Worm (Caenorhabditis elegans) whole organism, midembryonic: ENCODE results near the gene nst-1.

Experiments
- cog-1 ChIP-seq: sonication (generic microtip); optimal IDR thresholded peaks from 2 replicates; lab custom pipeline; 2016; ENCODE audit warnings: missing genetic modification characterization, missing compliant biosample characterization
- flt-1 ChIP-seq: fragments of 200-800 bp; sonication (Bioruptor generic); IDR thresholded peaks from 2 replicates; pipeline ENCODE4 v1.3.6; 2022; ENCODE audit warnings: missing genetic modification characterization, missing compliant biosample characterization
- med-1 ChIP-seq: sonication (generic microtip); optimal IDR thresholded peaks from 2 replicates; lab custom pipeline; 2017; ENCODE audit warnings: missing genetic modification characterization, mild to moderate bottlenecking, missing compliant biosample characterization, antibody characterized with exemption, missing genetic modification reagents; ENCODE audit not compliant: insufficient read depth
- ref-1 ChIP-seq: fragments of 200-800 bp; sonication (Bioruptor generic); conservative IDR thresholded peaks from 2 replicates; pipeline ENCODE4 v1.3.6; 2022; ENCODE audit warnings: missing genetic modification reagents, missing genetic modification characterization, missing compliant biosample characterization
- ztf-23 ChIP-seq: fragments of 200-800 bp; sonication (Bioruptor generic); IDR thresholded peaks from 2 replicates; pipeline ENCODE4 v1.3.6; 2022; ENCODE audit warnings: missing genetic modification reagents, missing genetic modification characterization, missing compliant biosample characterization
- ztf-29 ChIP-seq: fragments of 200-800 bp; sonication (Bioruptor generic); IDR thresholded peaks from 2 replicates; pipeline ENCODE4 v1.3.6; 2022; ENCODE audit warnings: missing genetic modification reagents, missing genetic modification characterization, missing compliant biosample characterization

DNA sequence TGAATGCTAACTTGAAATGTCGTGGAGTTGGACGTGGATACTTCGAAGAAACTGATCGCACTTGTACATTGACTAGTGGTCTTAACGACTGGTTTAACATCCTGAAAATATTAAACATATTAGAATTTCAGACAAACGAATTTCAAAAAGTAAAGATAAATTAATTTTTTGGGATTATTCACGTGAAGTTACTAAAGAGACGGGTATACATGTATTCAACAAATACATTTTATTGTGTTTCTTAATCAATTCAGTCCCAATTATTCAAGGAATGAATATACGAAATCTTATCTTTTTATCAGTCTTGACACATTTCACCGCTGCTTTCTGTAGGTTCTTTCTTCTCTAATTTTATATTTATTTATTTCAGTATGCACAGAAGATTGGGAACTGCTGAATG, 4.6 kb downstream of the nst-1 start, which contains the start of the genes mrpl-10 and clec-142:
- TF ChIP-seq ref-1 (GFP tag; lab: Robert Waterston, UW) (no peak), ztf-29 (no peak), cog-1 (tag; lab: Kevin White, UChicago) (no peak), ztf-23 (GFP tag; lab: Robert Waterston, UW) (no peak), flt-1 (GFP tag; lab: Robert Waterston, UW) (no peak), med-1 (GFP tag; lab: Kevin White, UChicago) (no peak)
